Worm (Caenorhabditis elegans) whole organism, early embryonic: ENCODE data around the gene arrd-22.
A peak's percentile ranks its signal among the peaks of the same experiment; 100 is the strongest.

ENCODE experiments used
- B0310.2 ChIP-seq: sonication (generic microtip); optimal IDR thresholded peaks from 2 replicates; lab custom pipeline; 2016; ENCODE audit warnings: mild to moderate bottlenecking, missing genetic modification characterization, missing compliant biosample characterization
- F13C5.2 ChIP-seq: sonication (generic microtip); optimal IDR thresholded peaks from 2 replicates; lab custom pipeline; 2017; ENCODE audit warnings: mild to moderate bottlenecking, missing genetic modification characterization, inconsistent platforms, missing compliant biosample characterization
- aly-1 ChIP-seq: sonication (generic microtip); optimal IDR thresholded peaks from 2 replicates; lab custom pipeline; 2016; ENCODE audit warnings: missing genetic modification characterization, missing compliant biosample characterization
- ama-1 ChIP-seq: fragments of 150-350 bp; optimal IDR thresholded peaks from 2 replicates; lab custom pipeline; 2014
- ceh-13 ChIP-seq: fragments of 200-800 bp; sonication (Bioruptor generic); optimal IDR thresholded peaks from 2 replicates; lab custom pipeline; 2018; ENCODE audit warnings: mild to moderate bottlenecking, missing genetic modification characterization, missing compliant biosample characterization
- ceh-36 ChIP-seq: sonication (generic microtip); optimal IDR thresholded peaks from 2 replicates; lab custom pipeline; 2016; ENCODE audit warnings: missing genetic modification characterization, inconsistent platforms, missing compliant biosample characterization
- ets-7 ChIP-seq: sonication (generic microtip); optimal IDR thresholded peaks from 2 replicates; lab custom pipeline; 2016; ENCODE audit warnings: missing genotype, missing genetic modification characterization, missing compliant biosample characterization
- flt-1 ChIP-seq: fragments of 200-800 bp; sonication (Bioruptor generic); IDR thresholded peaks from 2 replicates; pipeline ENCODE4 v1.3.6; 2022; ENCODE audit warnings: missing genetic modification characterization, missing compliant biosample characterization
- hmbx-1 ChIP-seq: sonication (generic microtip); optimal IDR thresholded peaks from 2 replicates; lab custom pipeline; 2016; ENCODE audit warnings: mild to moderate bottlenecking, missing genetic modification characterization, missing compliant biosample characterization
- hmg-4 ChIP-seq: fragments of 200-800 bp; sonication (Bioruptor generic); optimal IDR thresholded peaks from 2 replicates; lab custom pipeline; 2018; ENCODE audit warnings: mild to moderate bottlenecking, missing genetic modification characterization, missing compliant biosample characterization
- hnd-1 ChIP-seq: sonication (generic microtip); optimal IDR thresholded peaks from 2 replicates; lab custom pipeline; 2016; ENCODE audit warnings: missing genetic modification characterization, missing compliant biosample characterization
- pes-1 ChIP-seq: fragments of 200-800 bp; sonication (Bioruptor generic); IDR thresholded peaks from 2 replicates; pipeline ENCODE4 v1.3.6; 2022; ENCODE audit warnings: missing genetic modification reagents, missing genetic modification characterization, missing compliant biosample characterization
- scrt-1 ChIP-seq: fragments of 200-800 bp; sonication (Bioruptor generic); IDR thresholded peaks from 2 replicates; pipeline ENCODE4 v1.3.6; 2022; ENCODE audit warnings: missing genetic modification characterization, missing compliant biosample characterization
- sea-1 ChIP-seq: fragments of 200-800 bp; sonication (Bioruptor generic); conservative IDR thresholded peaks from 2 replicates; pipeline ENCODE4 v1.3.6; 2022; ENCODE audit warnings: missing genetic modification characterization, missing compliant biosample characterization
- tbx-11 ChIP-seq: fragments of 200-800 bp; sonication (Bioruptor generic); IDR thresholded peaks from 2 replicates; pipeline ENCODE4 v1.3.6; 2022; ENCODE audit warnings: missing genetic modification characterization, missing compliant biosample characterization
- tbx-37 ChIP-seq: fragments of 200-800 bp; sonication (Bioruptor generic); conservative IDR thresholded peaks from 2 replicates; pipeline ENCODE4 v1.3.6; 2022; ENCODE audit warnings: missing genetic modification reagents, missing genetic modification characterization, missing compliant biosample characterization
- tra-4 ChIP-seq: sonication (generic microtip); optimal IDR thresholded peaks from 2 replicates; lab custom pipeline; 2017; ENCODE audit warnings: missing genetic modification characterization, missing compliant biosample characterization

Gene arrd-22

ce11 chrV:3426076-3426475 lies 15.8 kb downstream of the arrd-22 start, which contains the start of gene srab-22:
TSS of gene srab-22 (plus strand) at chrV:3426376.
- TF ChIP-seq tra-4 (tag; lab: Kevin White, UChicago) (no peak), ama-1 (lab: Kevin White, UChicago) (no peak), pes-1 (no peak), hmg-4 (GFP tag; lab: Kevin White, UChicago) (no peak), ets-7 (tag; lab: Kevin White, UChicago) (no peak), flt-1 (GFP tag; lab: Robert Waterston, UW) (no peak), hmbx-1 (no peak), sea-1 (GFP tag; lab: Robert Waterston, UW) (no peak), hnd-1 (tag; lab: Kevin White, UChicago) (no peak), tbx-11 (no peak), aly-1 (tag; lab: Kevin White, UChicago) (no peak), ceh-36 (tag; lab: Kevin White, UChicago) (no peak), ceh-13 (no peak), B0310.2 (tag; lab: Kevin White, UChicago) (no peak)

- TF ChIP-seq B0310.2 (tag; lab: Kevin White, UChicago) (no peak), hmbx-1 (no peak), tbx-37 (GFP tag; lab: Robert Waterston, UW) (no peak)
Observed at ce11 chrV:3428697-3429096, 18.4 kb downstream of the arrd-22 start, which contains the start of gene srab-20. TSS of gene srab-20 (plus strand) at chrV:3428997.

ce11 chrV:3431535-3431990 lies 21.2 kb downstream of the arrd-22 start, which contains the start of the genes T20D4.19 and srj-9:
TSS of gene T20D4.19 (minus strand) at chrV:3431635.
TSS of gene srj-9 (plus strand) at chrV:3431940.
- TF ChIP-seq ceh-13 (no peak), ama-1 (lab: Kevin White, UChicago) (no peak), tbx-11 (no peak)

- TF ChIP-seq ama-1 (lab: Kevin White, UChicago) (no peak), aly-1 (tag; lab: Kevin White, UChicago) (no peak), pes-1 (no peak), hmg-4 (GFP tag; lab: Kevin White, UChicago) (no peak), flt-1 (GFP tag; lab: Robert Waterston, UW) (no peak), tra-4 (tag; lab: Kevin White, UChicago) (no peak), hnd-1 (tag; lab: Kevin White, UChicago) (no peak), scrt-1 (GFP tag; lab: Robert Waterston, UW) (no peak), tbx-37 (GFP tag; lab: Robert Waterston, UW) (no peak), ceh-13 (no peak)
Observed at ce11 chrV:3442609-3443008, 32.3 kb downstream of the arrd-22 start.

- no peak for TF ChIP-seq ceh-13
- no peak for TF ChIP-seq tbx-37 (GFP tag; lab: Robert Waterston, UW)
- no peak for TF ChIP-seq flt-1 (GFP tag; lab: Robert Waterston, UW)
- TF ChIP-seq sea-1 (GFP tag; lab: Robert Waterston, UW) = no peak
- no peak for TF ChIP-seq ets-7 (tag; lab: Kevin White, UChicago)
- TF ChIP-seq hnd-1 (tag; lab: Kevin White, UChicago) = no peak
- no peak for TF ChIP-seq tra-4 (tag; lab: Kevin White, UChicago)
- no peak for TF ChIP-seq hmg-4 (GFP tag; lab: Kevin White, UChicago)
- TF ChIP-seq hmbx-1 = no peak
- no peak for TF ChIP-seq aly-1 (tag; lab: Kevin White, UChicago)
- no peak for TF ChIP-seq tbx-11
- no peak for TF ChIP-seq pes-1
- TF ChIP-seq scrt-1 (GFP tag; lab: Robert Waterston, UW) = no peak
- TF ChIP-seq F13C5.2 = no peak
Observed at ce11 chrV:3444777-3445089, 34.4 kb downstream of the arrd-22 start, which contains the start of gene cfz-2. TSS of gene cfz-2 (minus strand) at chrV:3444877.

ce11 chrV:3445090-3445832 lies 34.9 kb downstream of the arrd-22 start:
- TF ChIP-seq pes-1 (no peak), hmg-4 (GFP tag; lab: Kevin White, UChicago) (peak; percentile 21)

- TF ChIP-seq hmg-4 (GFP tag; lab: Kevin White, UChicago) = no peak
- peak; percentile 70 for TF ChIP-seq ceh-36 (tag; lab: Kevin White, UChicago)
Observed at ce11 chrV:3449810-3450209, 39.5 kb downstream of the arrd-22 start.

- no peak for TF ChIP-seq pes-1
- TF ChIP-seq scrt-1 (GFP tag; lab: Robert Waterston, UW) = no peak
- TF ChIP-seq flt-1 (GFP tag; lab: Robert Waterston, UW) = no peak
Observed at ce11 chrV:3450351-3450750, 40.0 kb downstream of the arrd-22 start.

ce11 chrV:3451646-3452045 lies 41.3 kb downstream of the arrd-22 start:
- TF ChIP-seq tbx-37 (GFP tag; lab: Robert Waterston, UW) = no peak
